Worm (Caenorhabditis elegans) whole organism, dauer: Measurements from ENCODE around the gene pges-2.

ENCODE experiments used
- unc-62 ChIP-seq: sonication (generic microtip); optimal IDR thresholded peaks from 2 replicates; lab custom pipeline; 2017; ENCODE audit warnings: missing biosample characterization, missing genetic modification reagents, missing genetic modification characterization

Gene pges-2

DNA sequence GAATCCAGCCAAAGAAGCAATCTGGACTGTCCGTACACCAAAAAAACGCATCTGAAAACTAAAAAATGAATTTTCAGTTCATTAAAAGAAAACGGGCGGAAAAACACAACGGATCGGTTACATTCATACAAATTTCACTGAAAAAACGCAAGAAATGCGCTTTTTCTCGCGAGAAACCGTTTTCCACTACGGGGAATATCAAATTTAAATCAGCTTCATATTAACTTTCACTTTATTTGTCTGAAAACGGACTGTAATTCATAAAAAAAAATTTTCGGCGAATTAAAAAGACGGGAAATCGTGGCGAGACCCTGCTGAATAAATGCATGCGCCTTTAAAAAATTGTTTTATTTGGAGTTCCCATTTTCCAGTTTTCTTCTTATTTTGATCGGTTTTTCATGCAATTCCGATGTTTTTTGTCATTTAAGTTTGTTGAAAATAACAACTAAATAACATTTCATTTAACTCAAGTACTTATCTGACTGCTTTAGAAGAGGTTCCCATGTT lies at the start of gene pges-2:
Gene pges-2 (minus strand): TSS at position 51 of the 507 bp plus-strand sequence.
- TF ChIP-seq unc-62 (GFP tag; lab: Kevin White, UChicago) = no peak

ce11 chrIV:10413828-10414227 lies 46.2 kb upstream of the pges-2 start, which contains the start of gene R10H10.7:
Gene R10H10.7 (minus strand): TSS chrIV:10413928.
- TF ChIP-seq unc-62 (GFP tag; lab: Kevin White, UChicago) = no peak

- TF ChIP-seq unc-62 (GFP tag; lab: Kevin White, UChicago) = no peak
These were observed 41.8 kb upstream of the pges-2 start, which contains the start of gene rfk-1 for ce11 chrIV:10409377-10409776. Gene rfk-1 (minus strand): TSS chrIV:10409477.

DNA sequence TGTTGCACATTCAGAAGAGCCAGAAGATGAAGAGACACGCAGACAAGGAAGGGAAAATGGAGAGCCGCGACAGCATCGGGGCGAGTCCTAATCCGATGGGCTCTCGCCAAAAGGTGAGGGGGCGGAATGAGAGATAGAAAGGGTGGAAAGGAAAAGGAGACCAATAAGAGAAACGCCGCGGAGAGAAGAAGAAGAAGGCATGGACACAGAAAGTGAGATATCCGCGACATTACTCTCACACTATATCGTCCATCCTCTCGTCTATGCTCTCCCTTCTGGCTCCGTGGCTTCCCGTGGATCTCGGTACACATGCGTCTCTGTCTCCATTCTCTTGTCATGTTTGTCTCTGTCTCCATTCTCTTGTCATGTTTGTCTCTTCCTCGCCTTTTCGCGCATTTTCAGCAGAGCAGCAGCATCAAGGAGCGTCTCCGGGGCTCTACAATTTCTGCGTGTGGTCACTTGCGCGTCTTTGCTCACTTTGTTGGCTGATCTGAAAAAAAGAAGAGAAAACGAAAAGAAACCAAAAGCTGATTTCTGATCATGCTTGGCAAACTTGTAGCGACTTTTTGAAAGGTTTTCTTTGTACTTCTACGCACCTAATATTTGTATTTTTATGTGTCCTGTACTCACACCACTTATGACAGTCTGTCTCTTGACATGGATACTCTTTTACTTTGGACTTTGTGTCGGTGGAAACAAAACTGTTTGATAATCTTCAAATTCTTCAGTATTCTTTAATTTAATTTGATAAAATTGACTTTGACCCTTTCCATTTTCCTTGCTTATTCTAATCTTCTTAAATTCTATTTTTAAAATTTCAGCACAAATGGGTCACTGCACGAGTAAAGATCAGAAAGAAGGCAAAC lies 35.8 kb upstream of the pges-2 start, which contains the start of gene gpa-7:
Gene gpa-7 (plus strand): TSS at position 816 of the 866 bp plus-strand sequence.
- no peak for TF ChIP-seq unc-62 (GFP tag; lab: Kevin White, UChicago)

DNA sequence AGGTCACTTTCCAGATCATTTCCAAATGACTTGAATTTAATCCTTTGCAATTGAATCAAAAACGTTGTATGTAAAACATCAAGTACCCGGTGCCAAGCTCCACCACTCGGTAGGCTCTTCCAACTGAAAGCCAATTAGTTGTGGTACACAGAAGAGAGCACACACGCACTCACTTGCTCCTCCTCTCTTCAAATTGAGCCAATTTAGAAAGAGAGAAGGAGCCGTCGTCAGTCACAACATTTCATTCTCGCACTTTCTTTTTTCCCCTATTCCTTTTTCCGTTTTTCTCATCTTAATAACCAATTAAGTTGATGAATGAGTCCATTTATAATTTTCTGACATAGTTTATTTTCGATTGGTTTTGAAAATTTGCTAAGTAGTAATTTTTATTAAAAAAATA lies 30.7 kb upstream of the pges-2 start:
- TF ChIP-seq unc-62 (GFP tag; lab: Kevin White, UChicago) = no peak

DNA sequence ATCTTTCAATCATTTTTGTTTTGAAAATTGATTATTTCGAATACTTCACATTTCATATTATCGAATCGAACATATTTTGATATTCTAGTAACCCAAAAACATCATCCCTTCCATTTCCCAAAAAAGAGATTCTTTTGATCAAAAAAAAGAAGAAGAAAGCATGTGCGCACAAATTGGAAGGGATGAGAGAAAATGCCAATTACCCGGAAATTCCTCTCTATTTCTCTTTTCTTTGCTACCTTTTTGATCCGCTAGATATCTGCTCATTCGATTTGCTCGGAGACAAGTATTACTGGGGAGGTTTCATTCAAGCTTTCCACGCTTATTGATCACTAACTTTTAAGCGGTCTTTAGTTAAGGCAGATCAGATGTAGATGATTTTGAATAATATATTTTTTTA lies 29.2 kb upstream of the pges-2 start:
- no peak for TF ChIP-seq unc-62 (GFP tag; lab: Kevin White, UChicago)

- no peak for TF ChIP-seq unc-62 (GFP tag; lab: Kevin White, UChicago)
These were observed 27.3 kb upstream of the pges-2 start, which contains the start of gene R10H10.4 for ce11 chrIV:10394858-10395257. Gene R10H10.4 (minus strand): TSS chrIV:10394958.

DNA sequence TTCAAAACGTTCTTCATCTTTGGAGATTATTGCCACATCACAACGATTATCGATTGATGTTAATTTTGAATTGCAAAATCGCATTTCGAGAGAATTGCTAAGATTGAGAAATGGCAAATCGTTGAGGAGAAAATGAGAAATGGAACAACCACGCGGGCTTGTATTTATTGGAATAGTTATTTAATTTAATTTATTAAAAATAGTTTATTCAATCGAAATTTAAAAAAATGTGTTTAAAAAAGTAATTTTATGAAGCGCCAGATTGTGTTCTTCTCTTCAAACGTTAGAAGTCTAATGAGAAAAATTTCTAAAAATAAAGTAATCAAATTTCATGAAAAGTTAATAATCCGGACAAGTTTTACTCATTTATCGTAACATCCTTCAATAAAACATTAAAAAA lies 24.2 kb upstream of the pges-2 start, which contains the start of gene spe-26:
Gene spe-26 (minus strand): TSS at position 101 of the 400 bp plus-strand sequence.
- TF ChIP-seq unc-62 (GFP tag; lab: Kevin White, UChicago) = no peak

- no peak for TF ChIP-seq unc-62 (GFP tag; lab: Kevin White, UChicago)
These were observed 20.7 kb upstream of the pges-2 start, which contains the start of gene R10H10.3 for ce11 chrIV:10388263-10388662. Gene R10H10.3 (plus strand): TSS chrIV:10388505.

ce11 chrIV:10387113-10387512 lies 19.5 kb upstream of the pges-2 start, which contains the start of gene nfu-1:
Gene nfu-1 (plus strand): TSS chrIV:10387413.
- TF ChIP-seq unc-62 (GFP tag; lab: Kevin White, UChicago) = no peak

DNA sequence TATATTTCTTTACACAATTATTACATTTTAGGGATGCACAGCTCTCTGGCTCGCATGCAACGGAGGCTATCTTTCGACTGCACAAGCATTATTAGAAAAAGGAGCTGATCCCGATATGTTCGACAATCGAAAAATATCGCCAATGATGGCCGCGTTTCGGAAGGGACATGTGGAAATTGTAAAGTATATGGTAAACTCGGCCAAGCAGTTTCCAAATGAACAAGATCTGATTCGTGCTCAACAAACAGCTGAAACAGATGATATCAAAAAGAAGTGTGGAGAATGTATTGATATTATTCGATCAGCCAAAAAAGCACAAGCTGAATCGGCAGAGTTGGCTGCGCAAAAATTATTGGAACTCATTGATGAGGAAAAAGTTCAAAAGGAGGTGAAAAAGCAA lies 15.3 kb upstream of the pges-2 start:
- no peak for TF ChIP-seq unc-62 (GFP tag; lab: Kevin White, UChicago)

DNA sequence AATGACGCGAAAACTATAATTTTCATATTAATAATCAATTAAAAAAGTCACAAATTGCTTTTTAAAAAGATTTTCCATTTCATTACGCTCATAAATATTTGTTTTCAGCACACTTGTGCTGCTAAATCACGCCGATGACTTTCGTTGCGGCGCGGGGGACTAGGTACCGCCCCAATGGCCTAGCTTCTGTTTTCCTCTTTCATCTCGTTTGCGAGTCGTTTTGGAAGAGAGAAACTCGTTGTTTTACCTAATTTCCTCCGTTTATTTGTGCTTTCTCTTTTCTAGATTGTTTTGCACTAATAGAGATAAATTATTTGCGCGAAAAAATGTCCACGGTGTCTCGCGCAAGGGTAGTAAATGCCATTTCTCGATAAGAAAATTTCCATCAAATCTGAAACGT lies 13.4 kb upstream of the pges-2 start:
- no peak for TF ChIP-seq unc-62 (GFP tag; lab: Kevin White, UChicago)

ce11 chrIV:10380626-10381025 lies 13.0 kb upstream of the pges-2 start:
- no peak for TF ChIP-seq unc-62 (GFP tag; lab: Kevin White, UChicago)

DNA sequence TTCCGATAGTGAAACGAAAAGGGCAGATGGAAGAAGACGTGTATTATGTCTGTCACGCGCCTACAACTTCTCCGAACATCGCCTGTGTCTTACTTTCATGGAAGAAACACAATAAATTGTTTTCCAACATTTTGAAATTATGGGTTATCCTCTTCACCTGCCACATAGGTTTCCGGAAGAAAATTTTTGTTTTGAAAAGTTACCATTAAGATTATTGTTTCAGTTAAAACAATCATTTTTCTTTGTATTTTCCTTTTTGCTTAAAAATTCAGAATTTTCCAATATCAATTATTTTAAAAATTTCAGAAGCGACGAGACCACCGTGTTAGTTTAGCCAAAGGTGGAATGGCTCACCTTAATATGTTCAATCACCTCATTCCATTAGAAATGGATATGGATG lies 7.0 kb upstream of the pges-2 start, which contains the start of gene mask-1:
Gene mask-1 (plus strand): TSS at position 301 of the 400 bp plus-strand sequence.
- no peak for TF ChIP-seq unc-62 (GFP tag; lab: Kevin White, UChicago)

DNA sequence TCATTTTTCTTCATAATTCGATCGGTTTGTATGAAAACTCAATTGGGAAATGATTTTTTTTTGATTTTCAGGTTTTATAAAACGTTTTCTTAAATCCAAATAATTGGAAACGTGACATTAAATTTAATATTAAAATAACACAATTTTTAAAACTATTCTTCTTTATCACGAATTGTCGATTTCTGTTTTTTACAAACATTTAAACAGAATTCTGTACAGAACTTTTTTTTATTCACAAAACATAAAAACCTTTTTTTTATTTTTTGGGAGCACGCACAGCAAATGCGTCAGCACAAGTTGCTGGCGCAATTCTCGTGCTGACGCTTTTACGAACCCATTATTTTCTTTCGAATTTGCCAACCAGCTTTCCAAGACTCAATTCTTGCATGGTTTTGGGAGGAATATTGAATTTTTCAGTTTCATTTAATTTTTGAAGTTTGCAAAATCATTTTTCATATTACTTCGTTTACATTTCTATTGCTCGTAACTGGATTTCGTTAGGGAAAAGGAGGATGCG lies 6.2 kb upstream of the pges-2 start, which contains the start of gene mpz-5:
Gene mpz-5 (minus strand): TSS at position 51 of the 517 bp plus-strand sequence.
- no peak for TF ChIP-seq unc-62 (GFP tag; lab: Kevin White, UChicago)

DNA sequence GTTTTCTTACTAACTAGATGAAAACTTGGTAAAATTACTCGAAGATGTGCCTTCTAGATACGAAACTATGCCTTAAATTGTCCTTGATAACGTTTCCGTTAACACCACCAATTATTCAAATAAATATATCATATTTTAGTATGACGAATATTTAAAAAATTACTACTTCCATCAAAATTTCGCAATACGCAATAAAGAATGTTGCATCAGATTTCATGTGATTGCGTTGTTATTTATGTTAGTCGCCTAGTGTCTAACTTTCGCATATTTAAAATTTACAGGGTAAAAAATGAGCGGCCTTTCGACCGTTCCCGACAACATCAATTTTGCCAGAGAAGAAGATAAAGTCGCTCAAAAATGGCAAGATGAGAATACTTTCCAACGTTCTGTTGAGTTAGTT lies 736 bp upstream of the pges-2 start, which contains the start of gene iars-1:
Gene iars-1 (plus strand): TSS at position 276 of the 400 bp plus-strand sequence.
- TF ChIP-seq unc-62 (GFP tag; lab: Kevin White, UChicago) = no peak
